Worm (Caenorhabditis elegans): Measurements from ENCODE around the gene inx-5.
"Not testable (repeated sequence)": the region's sequence is repeated elsewhere in the genome, so short reads cannot be mapped to it uniquely, and the experiment has no call there.

The inx-5 gene

DNA sequence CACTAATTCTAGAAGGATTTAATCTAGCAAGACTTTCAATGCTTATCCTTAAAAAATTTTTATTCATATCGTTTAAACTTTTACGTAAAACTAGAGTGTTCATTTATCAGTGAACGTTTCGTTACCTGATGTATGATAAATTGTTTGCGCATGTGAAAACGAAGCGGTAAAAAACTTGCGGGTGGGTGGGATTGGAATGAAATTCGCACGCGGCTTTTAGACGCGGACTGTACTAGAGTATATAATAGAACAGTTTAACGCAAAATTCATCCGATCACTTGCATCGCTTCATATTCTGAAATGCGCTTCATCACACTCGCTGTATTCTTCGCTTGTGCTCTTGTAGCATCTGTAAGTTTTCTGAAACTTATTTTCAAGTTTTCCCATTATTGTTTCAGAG is 19.6 kb upstream of the inx-5 start, which contains the start of gene abu-9:
Gene abu-9, plus strand, starts transcription at position 301 of the 400 bp plus-strand sequence.
- TF ChIP-seq F13C5.2 (tag; optimal IDR thresholded peaks at IDR 0.05); sea-1 (GFP tag; conservative IDR thresholded peaks at IDR 0.05); tbx-37 (GFP tag; conservative IDR thresholded peaks at IDR 0.05): not testable (repeated sequence)

DNA sequence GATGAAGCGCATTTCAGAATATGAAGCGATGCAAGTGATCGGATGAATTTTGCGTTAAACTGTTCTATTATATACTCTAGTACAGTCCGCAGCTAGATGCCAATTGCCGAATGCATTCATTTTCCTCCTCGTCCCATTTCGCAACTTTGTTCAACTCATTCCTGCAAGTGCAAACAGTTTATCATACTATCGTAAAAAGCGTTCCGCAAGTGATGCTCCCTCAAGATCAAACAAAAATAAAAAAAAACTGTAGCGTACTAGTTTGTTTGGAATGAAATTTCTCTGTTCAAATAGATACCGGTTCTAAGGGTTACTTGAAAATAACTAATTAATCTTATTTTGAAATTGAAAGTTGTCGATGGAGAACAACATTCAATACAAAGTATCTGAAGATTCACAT is 18.7 kb upstream of the inx-5 start, which contains the start of gene pqn-57:
Gene pqn-57, minus strand, starts transcription at position 101 of the 400 bp plus-strand sequence.
- TF ChIP-seq F13C5.2 (tag; optimal IDR thresholded peaks at IDR 0.05) (no peak), B0310.2 (tag; optimal IDR thresholded peaks at IDR 0.05) (no peak), ama-1 (optimal IDR thresholded peaks at IDR 0.05) (no peak), tra-4 (tag; optimal IDR thresholded peaks at IDR 0.05) (no peak), scrt-1 (GFP tag; IDR thresholded peaks at IDR 0.05) (no peak), flt-1 (GFP tag; IDR thresholded peaks at IDR 0.05) (no peak), ets-7 (tag; optimal IDR thresholded peaks at IDR 0.05) (no peak), ceh-13 (GFP tag; optimal IDR thresholded peaks at IDR 0.05) (no peak), sea-1 (GFP tag; conservative IDR thresholded peaks at IDR 0.05) (no peak), tbx-11 (GFP tag; IDR thresholded peaks at IDR 0.05) (no peak), hnd-1 (tag; optimal IDR thresholded peaks at IDR 0.05) (no peak), tbx-37 (GFP tag; conservative IDR thresholded peaks at IDR 0.05) (no peak), ceh-36 (tag; optimal IDR thresholded peaks at IDR 0.05) (no peak), hmbx-1 (tag; optimal IDR thresholded peaks at IDR 0.05) (no peak), aly-1 (tag; optimal IDR thresholded peaks at IDR 0.05) (no peak), pes-1 (GFP tag; IDR thresholded peaks at IDR 0.05) (no peak), hmg-4 (GFP tag; optimal IDR thresholded peaks at IDR 0.05) (no peak)

DNA sequence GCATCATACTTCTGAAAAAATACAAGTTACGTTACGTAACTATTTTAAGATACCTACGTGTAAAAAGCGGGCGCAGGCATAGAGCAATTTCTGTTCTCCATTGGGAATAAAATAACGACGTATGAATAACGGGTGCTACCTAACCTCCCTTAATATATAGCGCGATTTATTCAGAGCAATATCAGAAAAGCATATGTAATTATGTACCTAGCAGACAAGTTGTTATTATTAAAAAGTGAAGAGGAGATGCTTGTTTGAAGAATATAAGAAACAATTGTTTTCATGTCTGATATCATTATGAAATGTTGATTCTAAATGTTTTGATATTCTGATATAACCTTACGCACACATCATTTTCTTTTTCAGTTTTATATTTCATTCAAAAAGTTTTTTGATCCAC is 16.8 kb upstream of the inx-5 start, which contains the start of gene srh-11:
Gene srh-11, minus strand, starts transcription at position 101 of the 400 bp plus-strand sequence.
- TF ChIP-seq F13C5.2 (tag; optimal IDR thresholded peaks at IDR 0.05) (no peak), sea-1 (GFP tag; conservative IDR thresholded peaks at IDR 0.05) (no peak), tbx-37 (GFP tag; conservative IDR thresholded peaks at IDR 0.05) (no peak), ama-1 (optimal IDR thresholded peaks at IDR 0.05) (no peak)

DNA sequence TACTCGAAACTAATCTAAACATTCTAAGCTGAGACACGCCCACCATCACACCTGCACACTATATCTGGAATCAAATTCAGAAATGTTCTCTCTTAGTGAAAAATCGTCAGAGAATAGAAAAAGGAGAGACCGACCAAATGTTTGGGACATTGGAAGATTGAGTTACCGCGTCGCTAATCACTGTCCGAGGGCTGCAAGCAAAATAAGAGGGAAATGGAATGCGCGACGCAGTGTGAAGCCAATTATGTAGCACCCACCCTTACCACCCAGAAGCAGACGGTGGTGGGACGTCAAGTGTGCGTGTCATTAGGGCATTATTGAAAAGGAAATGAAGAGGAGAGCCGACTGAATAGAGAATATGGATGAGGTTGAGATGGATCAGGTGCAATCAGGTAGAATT is 9.4 kb upstream of the inx-5 start:
- TF ChIP-seq scrt-1 (GFP tag; IDR thresholded peaks at IDR 0.05) (no peak), hnd-1 (tag; optimal IDR thresholded peaks at IDR 0.05) (no peak), aly-1 (tag; optimal IDR thresholded peaks at IDR 0.05) (no peak), tbx-37 (GFP tag; conservative IDR thresholded peaks at IDR 0.05) (no peak), sea-1 (GFP tag; conservative IDR thresholded peaks at IDR 0.05) (no peak), tra-4 (tag; optimal IDR thresholded peaks at IDR 0.05) (no peak)

DNA sequence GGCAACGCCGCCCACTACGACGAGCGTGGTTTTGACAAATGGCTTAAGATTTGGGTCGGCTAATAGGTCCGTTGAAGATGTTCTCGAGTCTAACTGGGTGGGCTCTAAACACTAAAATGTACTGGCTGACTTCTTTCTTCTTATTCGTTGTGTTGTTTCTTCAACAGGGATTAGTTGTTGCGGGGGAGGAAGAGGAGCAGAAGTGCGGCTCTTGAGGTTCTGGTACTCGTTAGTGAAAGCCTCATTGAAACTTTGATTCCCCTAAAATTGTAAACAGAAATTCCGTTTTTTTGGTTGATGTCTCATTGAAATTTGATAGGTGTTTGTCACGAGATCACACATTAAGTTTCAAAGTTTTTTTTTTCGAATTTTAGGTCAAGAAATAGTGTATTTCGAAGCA is 8.5 kb upstream of the inx-5 start:
- no peak for TF ChIP-seq scrt-1 (GFP tag; IDR thresholded peaks at IDR 0.05)
- TF ChIP-seq hnd-1 (tag; optimal IDR thresholded peaks at IDR 0.05) = no peak
- TF ChIP-seq tra-4 (tag; optimal IDR thresholded peaks at IDR 0.05) = no peak
- no peak for TF ChIP-seq hmg-4 (GFP tag; optimal IDR thresholded peaks at IDR 0.05)
- no peak for TF ChIP-seq B0310.2 (tag; optimal IDR thresholded peaks at IDR 0.05)
- TF ChIP-seq tbx-11 (GFP tag; IDR thresholded peaks at IDR 0.05) = no peak
- TF ChIP-seq pes-1 (GFP tag; IDR thresholded peaks at IDR 0.05) = no peak
- TF ChIP-seq flt-1 (GFP tag; IDR thresholded peaks at IDR 0.05) = no peak
- no peak for TF ChIP-seq ama-1 (optimal IDR thresholded peaks at IDR 0.05)
- no peak for TF ChIP-seq hmbx-1 (tag; optimal IDR thresholded peaks at IDR 0.05)

DNA sequence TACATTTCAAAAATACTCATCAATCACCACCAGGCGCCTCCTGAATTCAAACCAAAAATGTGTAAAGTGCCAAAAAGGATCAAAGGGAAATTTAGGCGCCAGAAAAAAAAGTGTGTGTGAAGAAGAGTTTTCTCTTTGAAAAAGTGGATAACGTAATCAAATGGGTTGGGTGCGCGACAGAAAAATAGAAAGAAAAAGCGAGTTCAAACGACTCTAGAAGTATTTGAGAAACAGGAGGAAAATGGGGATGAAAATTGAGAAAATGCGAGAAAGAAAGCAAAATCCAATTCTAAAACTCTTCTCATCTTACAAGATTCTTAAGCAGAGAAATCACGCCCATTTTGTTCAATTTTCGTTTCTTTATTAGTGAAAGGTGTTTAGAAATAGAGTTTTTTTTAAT is 6.3 kb upstream of the inx-5 start:
- TF ChIP-seq ceh-13 (GFP tag; optimal IDR thresholded peaks at IDR 0.05) (no peak), hnd-1 (tag; optimal IDR thresholded peaks at IDR 0.05) (no peak), hmg-4 (GFP tag; optimal IDR thresholded peaks at IDR 0.05) (no peak), pes-1 (GFP tag; IDR thresholded peaks at IDR 0.05) (no peak), hmbx-1 (tag; optimal IDR thresholded peaks at IDR 0.05) (no peak), B0310.2 (tag; optimal IDR thresholded peaks at IDR 0.05) (no peak), sea-1 (GFP tag; conservative IDR thresholded peaks at IDR 0.05) (no peak), tbx-37 (GFP tag; conservative IDR thresholded peaks at IDR 0.05) (no peak), flt-1 (GFP tag; IDR thresholded peaks at IDR 0.05) (no peak), tra-4 (tag; optimal IDR thresholded peaks at IDR 0.05) (no peak), tbx-11 (GFP tag; IDR thresholded peaks at IDR 0.05) (no peak), F13C5.2 (tag; optimal IDR thresholded peaks at IDR 0.05) (no peak), ceh-36 (tag; optimal IDR thresholded peaks at IDR 0.05) (no peak), ama-1 (optimal IDR thresholded peaks at IDR 0.05) (no peak)

DNA sequence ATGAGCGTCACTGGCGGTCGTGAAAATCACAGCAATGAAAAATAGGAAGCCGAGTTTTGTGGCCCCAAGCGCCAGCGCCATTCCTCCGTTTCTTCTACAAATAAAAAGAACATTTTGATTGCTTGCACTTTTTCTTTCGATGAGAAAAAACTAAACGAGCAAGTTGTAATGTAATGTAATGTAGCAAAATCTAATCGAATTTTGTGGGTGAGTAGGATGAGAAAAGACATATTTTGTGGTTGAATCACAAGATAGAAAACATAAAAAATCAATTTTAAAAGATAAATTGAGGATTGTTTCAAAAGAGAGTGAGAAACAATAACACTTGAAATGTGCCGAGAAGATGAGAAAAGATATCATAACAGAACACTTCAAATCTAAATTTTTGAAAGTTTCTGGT is 5.4 kb upstream of the inx-5 start, which contains the start of gene R09F10.5:
Gene R09F10.5, minus strand, starts transcription at position 101 of the 400 bp plus-strand sequence.
- no peak for TF ChIP-seq aly-1 (tag; optimal IDR thresholded peaks at IDR 0.05)
- TF ChIP-seq ets-7 (tag; optimal IDR thresholded peaks at IDR 0.05) = no peak
- no peak for TF ChIP-seq tbx-11 (GFP tag; IDR thresholded peaks at IDR 0.05)
- TF ChIP-seq hmbx-1 (tag; optimal IDR thresholded peaks at IDR 0.05) = no peak
- TF ChIP-seq tra-4 (tag; optimal IDR thresholded peaks at IDR 0.05) = no peak
- TF ChIP-seq ceh-13 (GFP tag; optimal IDR thresholded peaks at IDR 0.05) = no peak
- no peak for TF ChIP-seq pes-1 (GFP tag; IDR thresholded peaks at IDR 0.05)
- no peak for TF ChIP-seq hmg-4 (GFP tag; optimal IDR thresholded peaks at IDR 0.05)

DNA sequence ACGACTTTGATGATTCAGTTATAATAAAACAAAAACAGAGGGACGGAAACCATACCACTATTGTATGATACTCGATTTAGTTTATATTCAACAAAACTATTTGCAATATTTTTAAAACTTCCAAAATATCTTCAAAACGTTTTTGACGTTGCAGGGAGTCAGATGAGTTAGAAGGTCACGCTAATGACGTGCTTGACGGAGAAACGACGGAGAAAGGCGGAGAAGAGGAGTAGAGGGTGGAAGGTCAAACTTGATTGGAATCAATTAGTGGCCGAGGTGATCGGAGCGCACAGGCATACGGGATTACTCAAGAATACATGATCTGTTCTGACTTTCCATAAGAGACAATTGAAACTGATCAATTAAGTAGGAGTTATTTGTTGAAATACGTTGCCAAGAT is 604 bp upstream of the inx-5 start:
- no peak for TF ChIP-seq sea-1 (GFP tag; conservative IDR thresholded peaks at IDR 0.05)

DNA sequence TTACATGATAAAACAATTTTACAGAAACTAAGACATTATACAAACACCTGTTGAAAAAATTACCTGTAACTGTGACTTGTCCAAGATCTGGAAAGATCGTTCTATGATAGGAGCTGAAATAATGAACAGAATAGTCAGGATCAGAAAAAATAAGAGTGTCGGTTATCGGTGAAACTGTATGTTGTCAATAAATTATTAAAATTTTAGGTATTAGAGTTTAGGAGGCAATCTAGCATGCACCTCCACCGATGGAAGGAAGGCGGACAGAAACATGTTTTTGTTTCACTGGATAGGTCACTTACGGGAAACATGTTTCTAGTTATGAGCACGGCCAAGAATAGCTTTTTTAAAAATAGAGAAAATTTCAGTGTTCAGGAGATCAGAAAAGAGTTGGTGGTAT is 2.6 kb downstream of the inx-5 start, which contains the start of gene ced-13:
Gene ced-13, minus strand, starts transcription at position 101 of the 400 bp plus-strand sequence.
- TF ChIP-seq sea-1 (GFP tag; conservative IDR thresholded peaks at IDR 0.05) (no peak), tbx-11 (GFP tag; IDR thresholded peaks at IDR 0.05) (no peak), ama-1 (optimal IDR thresholded peaks at IDR 0.05) (no peak), tra-4 (tag; optimal IDR thresholded peaks at IDR 0.05) (no peak), aly-1 (tag; optimal IDR thresholded peaks at IDR 0.05) (no peak), tbx-37 (GFP tag; conservative IDR thresholded peaks at IDR 0.05) (no peak), flt-1 (GFP tag; IDR thresholded peaks at IDR 0.05) (no peak)
